Worm (Caenorhabditis elegans) whole organism, late embryonic: ENCODE measurements around the gene srh-134.

ENCODE experiments used
- npax-4 ChIP-seq: sonication (generic microtip); optimal IDR thresholded peaks from 2 replicates; lab custom pipeline; 2016; ENCODE audit warnings: missing genetic modification characterization, missing compliant biosample characterization
- unc-86 ChIP-seq: sonication (generic microtip); optimal IDR thresholded peaks from 2 replicates; lab custom pipeline; 2016; ENCODE audit warnings: missing genetic modification characterization, missing compliant biosample characterization

- TF ChIP-seq npax-4 (tag; lab: Kevin White, UChicago) = no peak
- no peak for TF ChIP-seq unc-86 (tag; lab: Kevin White, UChicago)
These were observed 35.4 kb downstream of the srh-134 start for ce11 chrV:17981732-17982131.
